Worm (Caenorhabditis elegans): Measurements from ENCODE around the gene T01E8.1.

- no peak for TF ChIP-seq snpc-4 (tag; optimal IDR thresholded peaks at IDR 0.05)
- no peak for TF ChIP-seq ztf-11 (tag; optimal IDR thresholded peaks at IDR 0.05)
Measured at ce11 chrII:10199906-10200305, 6.6 kb upstream of the T01E8.1 start, which contains the start of gene R05H5.4.

Measured in whole organism, L3 larva.